Worm (Caenorhabditis elegans) whole organism, L4/young adult: ENCODE results near the gene srh-193.

Experiments used
- W03F9.2 ChIP-seq: fragments of 150-350 bp; optimal IDR thresholded peaks from 2 replicates; lab custom pipeline; 2014; ENCODE audit warnings: missing biosample characterization, missing genetic modification characterization

srh-193 gene

DNA sequence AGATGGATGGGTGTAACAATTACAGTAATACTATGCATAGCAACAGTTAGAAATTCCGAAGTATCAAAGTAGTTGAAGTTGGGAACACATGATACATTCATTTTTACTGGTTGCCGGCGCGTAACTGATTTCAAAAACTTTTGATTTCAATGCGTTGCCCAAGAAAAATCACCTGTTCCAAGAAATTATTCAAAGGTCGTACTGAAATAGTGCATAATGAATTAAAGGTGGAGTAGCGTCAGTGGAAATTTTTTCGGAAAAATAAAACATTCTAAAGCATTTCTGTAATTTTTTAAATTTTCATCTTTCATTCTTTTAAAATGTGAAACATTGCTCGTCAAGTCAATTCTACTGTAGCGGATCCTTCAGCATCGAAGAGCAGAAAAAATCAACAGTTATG lies 49.7 kb downstream of the srh-193 start, which contains the start of gene srh-204:
srh-204 (minus strand) TSS at position 101 of the 400 bp plus-strand sequence.
- no peak for TF ChIP-seq W03F9.2
